Fruit fly (Drosophila melanogaster) whole organism, larva: Measurements from ENCODE around the gene TpnC25D.

Experiments
- noc ChIP-seq: fragments of 200-800 bp; sonication (Bioruptor generic); optimal IDR thresholded peaks from 3 replicates; lab custom pipeline; 2019; ENCODE audit warnings: missing biosample characterization, mild to moderate bottlenecking, missing genetic modification characterization, moderate library complexity

TpnC25D gene

dm6 chr2L:5263343-5264051 lies 47.0 kb downstream of the TpnC25D start, which contains the start of gene Cyp4ac1:
TSS of gene Cyp4ac1 (plus strand) at chr2L:5264001.
- TF ChIP-seq noc (tag; lab: Kevin White, UChicago): no peak

DNA sequence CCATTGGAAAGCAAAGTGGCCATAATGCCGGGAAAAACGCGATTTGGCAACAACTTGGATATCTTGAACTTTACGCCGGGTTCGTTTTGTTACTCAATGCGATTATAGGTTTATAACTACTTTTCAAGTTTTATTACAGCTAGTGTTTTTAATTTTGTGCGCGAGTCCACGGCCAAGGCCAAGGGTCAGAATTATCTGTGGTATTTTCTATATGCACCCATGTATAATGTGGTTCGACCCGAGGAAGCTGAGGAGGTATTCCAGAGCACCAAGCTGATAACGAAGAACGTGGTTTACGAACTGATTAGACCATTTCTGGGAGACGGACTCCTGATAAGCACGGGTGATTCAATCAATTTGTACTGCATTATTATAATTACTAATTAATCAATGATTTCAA lies 47.7 kb downstream of the TpnC25D start:
- TF ChIP-seq noc (tag; lab: Kevin White, UChicago): no peak

- no peak for TF ChIP-seq noc (tag; lab: Kevin White, UChicago)
Observed at dm6 chr2L:5266092-5266491, 49.6 kb downstream of the TpnC25D start, which contains the start of gene Cyp4ac2. TSS of gene Cyp4ac2 (plus strand) at chr2L:5266392.

- TF ChIP-seq noc (tag; lab: Kevin White, UChicago): no peak
Observed at dm6 chr2L:5268198-5268597, 51.7 kb downstream of the TpnC25D start, which contains the start of gene Cyp4ac3. TSS of gene Cyp4ac3 (plus strand) at chr2L:5268498.
